Fruit fly (Drosophila melanogaster): ENCODE results near the gene CG10347.

The CG10347 gene

DNA sequence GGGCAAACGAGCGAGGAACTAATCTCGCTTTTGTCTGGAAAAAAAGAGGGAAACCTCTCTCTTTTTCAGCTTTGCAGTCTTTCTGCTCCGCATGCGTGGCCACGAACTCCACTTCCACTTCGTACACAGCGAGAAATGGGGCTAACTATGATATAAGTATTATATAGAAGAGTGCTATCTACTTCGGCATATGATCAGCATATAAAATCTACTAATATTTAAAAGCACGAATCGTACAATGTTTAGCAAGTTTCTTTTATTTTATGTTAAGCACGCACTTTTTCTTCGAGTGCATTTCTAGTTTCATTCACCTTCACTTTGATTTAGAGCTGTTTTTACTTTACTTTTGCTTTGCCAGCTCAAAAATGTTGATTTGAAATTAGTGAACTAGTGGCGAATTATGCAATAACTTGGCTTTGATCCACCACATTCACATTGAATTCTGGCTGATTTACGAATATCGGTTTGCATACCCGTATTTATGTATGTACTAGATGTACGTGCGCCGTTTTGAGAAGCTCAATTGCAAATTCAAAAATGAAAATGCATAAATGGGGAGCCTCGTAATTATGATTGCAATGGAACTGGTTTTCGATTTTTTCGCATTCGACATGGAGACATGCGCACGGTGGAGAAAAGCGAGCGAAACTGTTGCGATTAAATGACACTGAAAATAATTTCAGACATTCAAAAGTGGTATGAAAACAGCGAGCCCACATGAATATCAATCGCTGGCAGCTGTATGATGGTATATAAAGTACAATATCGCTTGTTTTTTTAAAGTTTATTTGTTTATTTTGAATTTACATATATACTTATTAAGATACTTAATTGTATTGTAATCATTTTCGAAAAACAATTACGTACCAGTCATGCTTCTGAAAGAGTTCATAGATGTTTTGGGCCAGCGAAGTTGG, 3.0 kb upstream of the CG10347 start (continued):
- TF ChIP-seq pdm3 (GFP tag; optimal IDR thresholded peaks at IDR 0.05) (peak; percentile 93), CG6808 (GFP tag; optimal IDR thresholded peaks at IDR 0.05) (peak; percentile 93), CG11294 (GFP tag; IDR thresholded peaks at IDR 0.05) (peak; percentile 93), spab (GFP tag; optimal IDR thresholded peaks at IDR 0.05) (peak; percentile 85), fd59A (GFP tag; optimal IDR thresholded peaks at IDR 0.05) (peak; percentile 90), vri (GFP tag; optimal IDR thresholded peaks at IDR 0.05) (peak; percentile 80), CG9139 (GFP tag; optimal IDR thresholded peaks at IDR 0.05) (peak; percentile 86), fd85E (GFP tag; optimal IDR thresholded peaks at IDR 0.05) (peak; percentile 67), Sox15 (GFP tag; optimal IDR thresholded peaks at IDR 0.05) (peak; percentile 83), lz (GFP tag; optimal IDR thresholded peaks at IDR 0.05) (peak; percentile 88)

DNA sequence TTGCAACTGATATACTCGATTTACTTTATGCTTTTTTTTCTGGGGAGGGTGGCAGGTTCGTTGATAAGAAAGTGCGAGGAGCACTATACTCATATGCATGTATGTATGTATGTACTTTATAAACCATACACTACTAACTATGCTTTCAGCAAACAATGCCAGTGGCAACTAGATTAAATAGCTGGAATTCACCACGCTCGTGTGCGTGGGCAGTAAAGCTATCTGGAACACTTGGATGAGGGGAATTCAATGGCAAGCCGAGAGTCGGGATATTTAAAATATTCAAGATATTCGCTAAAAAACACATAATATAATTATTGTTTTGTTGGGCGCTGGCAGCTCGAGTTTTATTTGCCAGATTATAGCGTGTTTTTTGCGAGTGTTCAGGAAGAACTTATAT, 2.1 kb upstream of the CG10347 start:
- TF ChIP-seq net (GFP tag; optimal IDR thresholded peaks at IDR 0.05) (no peak), Gug (GFP tag; IDR thresholded peaks at IDR 0.05) (no peak), svp (GFP tag) (peak; percentile 70), Eip78C (GFP tag) (peak; percentile 68), CG32006 (GFP tag; optimal IDR thresholded peaks at IDR 0.05) (peak; percentile 17), fkh (GFP tag; optimal IDR thresholded peaks at IDR 0.05) (peak; percentile 35), CG10669 (GFP tag; optimal IDR thresholded peaks at IDR 0.05) (peak; percentile 20), CG6276 (GFP tag; optimal IDR thresholded peaks at IDR 0.05) (no peak), Sox14 (GFP tag; optimal IDR thresholded peaks at IDR 0.05) (no peak), CG15336 (GFP tag; IDR thresholded peaks at IDR 0.05) (peak; percentile 40; the same call in 1 of the 2 replicates), eg (GFP tag; IDR thresholded peaks at IDR 0.05) (0 out of 3 replicates have a peak, but pooled peaks have one; percentile 17), Hr38 (GFP tag; optimal IDR thresholded peaks at IDR 0.05) (no peak), Ets21C (GFP tag; optimal IDR thresholded peaks at IDR 0.05) (no peak)

DNA sequence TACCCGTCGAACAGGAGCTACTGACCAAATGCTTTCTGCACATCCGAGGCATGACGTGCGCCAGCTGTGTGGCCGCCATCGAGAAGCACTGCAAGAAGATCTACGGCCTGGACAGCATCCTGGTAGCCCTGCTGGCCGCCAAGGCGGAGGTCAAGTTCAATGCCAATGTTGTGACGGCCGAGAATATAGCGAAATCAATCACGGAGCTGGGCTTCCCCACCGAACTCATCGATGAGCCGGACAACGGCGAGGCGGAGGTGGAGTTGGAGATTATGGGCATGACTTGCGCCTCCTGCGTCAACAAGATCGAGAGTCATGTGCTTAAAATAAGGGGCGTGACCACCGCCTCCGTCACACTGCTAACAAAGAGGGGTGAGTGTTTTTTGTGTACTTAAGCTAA, 1.2 kb upstream of the CG10347 start:
- TF ChIP-seq svp (GFP tag) (peak; percentile 76), esn (GFP tag; optimal IDR thresholded peaks at IDR 0.05) (no peak)

DNA sequence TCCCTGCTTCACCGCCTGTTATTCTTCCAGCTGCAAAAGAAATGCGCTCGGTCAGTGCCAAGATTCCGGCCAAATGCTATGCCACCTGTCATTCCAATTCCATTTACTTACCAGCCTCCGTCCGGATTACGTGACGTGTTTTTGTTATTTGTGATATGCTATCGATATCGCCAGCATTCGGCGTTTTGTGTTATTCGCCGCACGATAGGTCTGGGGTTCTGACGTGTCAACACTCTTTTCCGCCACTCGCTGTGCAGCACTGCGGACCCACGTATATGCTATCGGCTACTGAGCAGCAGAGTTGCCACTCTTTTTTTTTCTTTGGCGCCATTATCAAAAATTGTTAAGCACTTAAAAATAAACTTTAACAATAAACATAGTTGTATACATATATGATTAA, 2.4 kb downstream of the CG10347 start, which contains the start of gene p24-1:
Gene p24-1, minus strand, starts transcription at position 221 of the 400 bp plus-strand sequence.
- no peak for TF ChIP-seq Ets96B (tag; optimal IDR thresholded peaks at IDR 0.05)
- TF ChIP-seq CG10631 (GFP tag; optimal IDR thresholded peaks at IDR 0.05), result peak; percentile 27
- TF ChIP-seq fd59A (GFP tag; optimal IDR thresholded peaks at IDR 0.05), result no peak
- TF ChIP-seq CG31627 (GFP tag; optimal IDR thresholded peaks at IDR 0.05), result peak; percentile 50
- peak; percentile 14 for TF ChIP-seq Met (GFP tag; optimal IDR thresholded peaks at IDR 0.05)
- TF ChIP-seq ss (GFP tag; optimal IDR thresholded peaks at IDR 0.05), result no peak
- no peak for TF ChIP-seq CG8632 (GFP tag; optimal IDR thresholded peaks at IDR 0.05)
- no peak for TF ChIP-seq dsx (GFP tag; optimal IDR thresholded peaks at IDR 0.05; ENCODE audit: poor library complexity, severe bottlenecking)
- peak; percentile 9 for TF ChIP-seq OdsH (GFP tag; optimal IDR thresholded peaks at IDR 0.05)
- no peak for TF ChIP-seq CG6276 (GFP tag; optimal IDR thresholded peaks at IDR 0.05)
- no peak for TF ChIP-seq CG32006 (GFP tag; optimal IDR thresholded peaks at IDR 0.05)
- TF ChIP-seq esn (GFP tag; optimal IDR thresholded peaks at IDR 0.05), result peak; percentile 40
- TF ChIP-seq Smox (GFP tag; optimal IDR thresholded peaks at IDR 0.05), result no peak
- no peak for TF ChIP-seq CG9139 (GFP tag; optimal IDR thresholded peaks at IDR 0.05)
- no peak for TF ChIP-seq spab (GFP tag; optimal IDR thresholded peaks at IDR 0.05)
- no peak for TF ChIP-seq CG6854 (GFP tag; optimal IDR thresholded peaks at IDR 0.05)
- TF ChIP-seq Sox102F (GFP tag; optimal IDR thresholded peaks at IDR 0.05), result no peak
- TF ChIP-seq CG6808 (GFP tag; optimal IDR thresholded peaks at IDR 0.05), result no peak
- TF ChIP-seq pdm3 (GFP tag; optimal IDR thresholded peaks at IDR 0.05), result no peak
- TF ChIP-seq CG1621 (tag; optimal IDR thresholded peaks at IDR 0.05), result peak; percentile 98
- peak; percentile 14 for TF ChIP-seq topi (GFP tag; optimal IDR thresholded peaks at IDR 0.05)
- TF ChIP-seq eg (GFP tag; IDR thresholded peaks at IDR 0.05), result no peak
- TF ChIP-seq CG3919 (GFP tag; optimal IDR thresholded peaks at IDR 0.05), result peak; percentile 42
- no peak for TF ChIP-seq CG15336 (GFP tag; IDR thresholded peaks at IDR 0.05)
- no peak for TF ChIP-seq CG8319 (GFP tag; optimal IDR thresholded peaks at IDR 0.05)
- peak; percentile 49 for TF ChIP-seq cyc (GFP tag; optimal IDR thresholded peaks at IDR 0.05)
- TF ChIP-seq Sox14 (GFP tag; optimal IDR thresholded peaks at IDR 0.05), result peak; percentile 16
- no peak for TF ChIP-seq CG6792 (GFP tag; optimal IDR thresholded peaks at IDR 0.05)
- TF ChIP-seq Eip75B (GFP tag; optimal IDR thresholded peaks at IDR 0.05), result no peak
- no peak for TF ChIP-seq CG10669 (GFP tag; optimal IDR thresholded peaks at IDR 0.05)
- TF ChIP-seq CG34406 (GFP tag; optimal IDR thresholded peaks at IDR 0.05), result no peak
